Fruit fly (Drosophila melanogaster) whole organism, adult: ENCODE data around the gene CG3587.

ENCODE experiments used
- CG11617 ChIP-seq: fragments of 200-800 bp; sonication (Bioruptor generic); optimal IDR thresholded peaks from 2 replicates; lab custom pipeline; 2017; ENCODE audit warnings: mild to moderate bottlenecking, missing biosample characterization, missing genetic modification reagents, missing genetic modification characterization
- CG12768 ChIP-seq: fragments of 200-800 bp; sonication (Bioruptor generic); optimal IDR thresholded peaks from 2 replicates; lab custom pipeline; 2017; ENCODE audit warnings: missing biosample characterization, missing genetic modification characterization, mild to moderate bottlenecking, moderate library complexity, missing genetic modification reagents
- CG14711 ChIP-seq: fragments of 200-800 bp; sonication (Bioruptor generic); optimal IDR thresholded peaks from 2 replicates; lab custom pipeline; 2018; ENCODE audit warnings: missing biosample characterization, mild to moderate bottlenecking, missing genetic modification characterization, moderate library complexity
- CG1620 ChIP-seq: fragments of 200-800 bp; sonication (Bioruptor generic); optimal IDR thresholded peaks from 2 replicates; lab custom pipeline; 2016; ENCODE audit warnings: missing biosample characterization, missing genetic modification characterization
- CG33017 ChIP-seq: fragments of 200-800 bp; sonication (Bioruptor generic); optimal IDR thresholded peaks from 2 replicates; lab custom pipeline; 2018; ENCODE audit warnings: missing biosample characterization, mild to moderate bottlenecking, missing genetic modification characterization, moderate library complexity
- CG5204 ChIP-seq: fragments of 200-800 bp; sonication (Bioruptor generic); optimal IDR thresholded peaks from 2 replicates; lab custom pipeline; 2016; ENCODE audit warnings: missing biosample characterization, missing genetic modification characterization
- CG7045 ChIP-seq: fragments of 200-800 bp; sonication (Bioruptor generic); optimal IDR thresholded peaks from 2 replicates; lab custom pipeline; 2017; ENCODE audit warnings: missing biosample characterization, mild to moderate bottlenecking, missing genetic modification characterization
- CG7101 ChIP-seq: fragments of 200-800 bp; sonication (Bioruptor generic); optimal IDR thresholded peaks from 2 replicates; lab custom pipeline; 2018; ENCODE audit warnings: missing biosample characterization, mild to moderate bottlenecking, missing genetic modification characterization, moderate library complexity
- Clk ChIP-seq: fragments of 200-800 bp; sonication (Bioruptor generic); optimal IDR thresholded peaks from 2 replicates; lab custom pipeline; 2017; ENCODE audit warnings: missing biosample characterization, missing genetic modification characterization
- Crg-1 ChIP-seq: fragments of 200-800 bp; sonication (Bioruptor generic); optimal IDR thresholded peaks from 2 replicates; lab custom pipeline; 2016; ENCODE audit warnings: missing biosample characterization, missing genetic modification characterization
- Hr96 ChIP-seq: fragments of 200-800 bp; sonication (Bioruptor generic); optimal IDR thresholded peaks from 2 replicates; lab custom pipeline; 2016; ENCODE audit warnings: missing biosample characterization, missing genetic modification characterization
- Mnt ChIP-seq: fragments of 200-800 bp; sonication (Bioruptor generic); optimal IDR thresholded peaks from 2 replicates; lab custom pipeline; 2016; ENCODE audit warnings: missing biosample characterization, mild to moderate bottlenecking, missing genetic modification characterization
- bab1 ChIP-seq: fragments of 200-800 bp; sonication (Bioruptor generic); optimal IDR thresholded peaks from 3 replicates; lab custom pipeline; 2019; ENCODE audit warnings: missing biosample characterization, mild to moderate bottlenecking, missing genetic modification characterization, moderate library complexity
- cic ChIP-seq: fragments of 200-800 bp; sonication (Bioruptor generic); optimal IDR thresholded peaks from 2 replicates; lab custom pipeline; 2017; ENCODE audit warnings: missing biosample characterization, mild to moderate bottlenecking, missing genetic modification characterization, moderate library complexity
- cnc ChIP-seq, 2 experiments: fragments of >200 bp; optimal IDR thresholded peaks; 2 replicates each; lab custom pipeline; 2017
- kay ChIP-seq: fragments of 200-800 bp; sonication (Bioruptor generic); peaks from one replicate; lab custom pipeline; 2016; ENCODE audit warnings: missing biosample characterization, missing genetic modification characterization, borderline replicate concordance
- ovo ChIP-seq: fragments of 200-800 bp; sonication (Bioruptor generic); optimal IDR thresholded peaks from 2 replicates; lab custom pipeline; 2016; ENCODE audit warnings: missing biosample characterization, missing genetic modification characterization
- pad ChIP-seq: fragments of 200-800 bp; sonication (Bioruptor generic); optimal IDR thresholded peaks from 3 replicates; lab custom pipeline; 2017; ENCODE audit warnings: missing biosample characterization, missing genetic modification characterization, mild to moderate bottlenecking, moderate library complexity, missing genetic modification reagents
- tj ChIP-seq: fragments of 200-800 bp; sonication (Bioruptor generic); optimal IDR thresholded peaks from 3 replicates; lab custom pipeline; 2017; ENCODE audit warnings: missing biosample characterization, mild to moderate bottlenecking, missing genetic modification characterization, moderate library complexity
- toe ChIP-seq: fragments of 200-800 bp; sonication (Bioruptor generic); optimal IDR thresholded peaks from 2 replicates; lab custom pipeline; 2016; ENCODE audit warnings: missing biosample characterization, missing genetic modification characterization

The CG3587 gene

DNA sequence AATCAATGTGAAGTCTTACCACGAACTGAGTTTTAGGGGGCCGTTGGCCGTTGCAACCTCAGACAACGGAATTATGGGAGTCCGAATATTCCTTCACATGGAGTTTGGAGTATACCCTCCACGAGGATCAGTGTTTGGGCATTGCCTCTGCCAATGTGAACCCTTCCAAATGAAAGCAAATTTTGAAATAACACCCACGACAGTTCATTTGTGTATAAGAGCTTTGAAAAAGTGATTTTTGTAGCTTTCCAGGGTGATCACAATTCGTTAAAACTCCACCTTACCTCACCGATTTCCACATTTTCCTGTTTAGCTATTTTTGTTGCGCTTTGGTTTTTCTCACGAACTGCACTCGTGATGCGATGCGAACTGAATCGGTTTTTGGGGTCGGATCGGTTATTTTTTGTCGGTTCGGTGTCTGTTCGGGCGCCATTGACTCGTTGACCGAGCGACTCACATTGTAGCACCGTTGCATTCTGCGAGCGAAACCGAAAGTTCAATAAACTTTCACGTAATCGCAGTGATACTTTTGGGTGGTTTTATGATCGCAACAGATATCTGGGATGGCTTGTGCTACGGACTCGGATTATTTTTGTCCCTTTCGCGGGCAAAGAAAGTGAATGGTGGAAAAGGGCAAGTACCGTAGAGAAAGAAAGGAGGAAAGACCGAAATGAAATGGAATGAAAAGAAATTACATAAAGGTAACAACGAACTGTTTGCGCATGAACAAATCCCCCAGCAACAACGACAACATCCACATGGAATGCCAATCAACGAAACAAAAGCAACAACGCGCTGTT, 29.9 kb downstream of the CG3587 start:
- TF ChIP-seq Hr96 (no peak), CG5204 (GFP tag; lab: Kevin White, UChicago) (no peak), CG7045 (GFP tag; lab: Kevin White, UChicago) (no peak)

DNA sequence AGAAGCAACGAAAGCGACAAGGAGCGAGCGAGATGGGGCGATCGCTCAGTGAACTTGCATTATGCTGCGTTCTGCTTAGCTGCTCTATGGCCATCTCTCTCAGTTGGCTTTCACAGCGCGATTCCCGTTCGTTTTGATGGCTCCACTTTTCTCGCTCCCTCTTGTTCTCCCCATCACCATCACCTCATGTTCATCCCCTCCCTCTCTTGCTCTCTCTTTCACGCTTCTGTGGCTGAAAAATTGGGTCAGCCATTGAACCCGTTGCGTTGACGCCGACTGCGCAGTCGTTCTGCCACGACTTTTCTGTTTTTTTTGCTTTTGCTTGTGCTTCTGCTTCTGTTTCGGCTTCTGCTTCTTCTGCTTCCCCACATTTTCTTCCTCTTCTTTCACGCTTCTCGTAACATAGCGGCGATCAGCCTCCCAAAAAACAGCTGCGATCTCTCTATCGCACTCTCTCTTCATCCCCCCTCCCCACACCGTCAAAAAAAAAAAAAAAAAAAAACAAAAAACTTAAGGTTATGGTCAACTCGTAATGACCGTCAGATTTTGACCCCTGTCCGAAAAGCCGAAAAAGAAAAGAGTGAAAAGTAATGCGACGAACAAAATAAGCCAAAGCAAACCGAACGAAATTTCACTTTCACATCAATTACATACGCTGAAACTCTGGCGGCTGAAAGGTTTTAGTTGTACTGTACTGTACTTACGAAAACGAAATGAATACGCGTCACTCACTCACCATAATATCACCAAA, 30.6 kb downstream of the CG3587 start:
- TF ChIP-seq tj = peak; percentile 50
- no peak for TF ChIP-seq CG14711 (tag; lab: Kevin White, UChicago)
- no peak for TF ChIP-seq pad (GFP tag; lab: Kevin White, UChicago)
- no peak for TF ChIP-seq CG33017

DNA sequence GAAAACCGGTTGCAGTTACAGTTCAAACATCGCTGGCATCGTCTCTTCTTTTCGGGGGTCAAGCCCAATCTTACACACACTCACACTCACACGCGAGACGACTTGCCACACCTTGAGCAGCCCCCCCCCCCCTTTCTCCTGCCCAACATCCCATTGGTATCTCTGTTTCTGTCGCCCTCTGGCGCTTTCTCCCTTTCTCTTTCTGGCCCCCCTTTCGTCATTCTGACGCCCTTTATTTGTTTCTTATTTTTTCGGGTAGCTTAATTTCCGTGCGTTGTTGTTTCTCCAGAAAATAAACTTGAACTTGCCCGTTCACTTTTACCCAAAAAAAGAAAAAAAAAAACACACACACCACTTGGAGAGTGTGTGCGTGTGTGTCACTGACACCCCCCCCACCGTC, 32.0 kb downstream of the CG3587 start:
- TF ChIP-seq toe = no peak
- no peak for TF ChIP-seq CG7045 (GFP tag; lab: Kevin White, UChicago)
- TF ChIP-seq CG1620 = no peak
- no peak for TF ChIP-seq CG5204 (GFP tag; lab: Kevin White, UChicago)
- no peak for TF ChIP-seq tj
- no peak for TF ChIP-seq cic (GFP tag; lab: Kevin White, UChicago)
- TF ChIP-seq Mnt (GFP tag; lab: Kevin White, UChicago) = no peak
- TF ChIP-seq CG11617 (GFP tag; lab: Kevin White, UChicago) = no peak
- TF ChIP-seq CG33017 = no peak
- TF ChIP-seq kay (GFP tag; lab: Kevin White, UChicago) = no peak
- TF ChIP-seq cnc (optimal IDR thresholded peaks at IDR 0.05; lab: Kevin White, UChicago) = no peak
- no peak for TF ChIP-seq pad (GFP tag; lab: Kevin White, UChicago)
- no peak for TF ChIP-seq ovo (GFP tag; lab: Kevin White, UChicago)
- TF ChIP-seq Hr96 = no peak
- no peak for TF ChIP-seq CG14711 (tag; lab: Kevin White, UChicago)
- TF ChIP-seq CG12768 = no peak
- TF ChIP-seq Clk (GFP tag; lab: Kevin White, UChicago) = no peak

DNA sequence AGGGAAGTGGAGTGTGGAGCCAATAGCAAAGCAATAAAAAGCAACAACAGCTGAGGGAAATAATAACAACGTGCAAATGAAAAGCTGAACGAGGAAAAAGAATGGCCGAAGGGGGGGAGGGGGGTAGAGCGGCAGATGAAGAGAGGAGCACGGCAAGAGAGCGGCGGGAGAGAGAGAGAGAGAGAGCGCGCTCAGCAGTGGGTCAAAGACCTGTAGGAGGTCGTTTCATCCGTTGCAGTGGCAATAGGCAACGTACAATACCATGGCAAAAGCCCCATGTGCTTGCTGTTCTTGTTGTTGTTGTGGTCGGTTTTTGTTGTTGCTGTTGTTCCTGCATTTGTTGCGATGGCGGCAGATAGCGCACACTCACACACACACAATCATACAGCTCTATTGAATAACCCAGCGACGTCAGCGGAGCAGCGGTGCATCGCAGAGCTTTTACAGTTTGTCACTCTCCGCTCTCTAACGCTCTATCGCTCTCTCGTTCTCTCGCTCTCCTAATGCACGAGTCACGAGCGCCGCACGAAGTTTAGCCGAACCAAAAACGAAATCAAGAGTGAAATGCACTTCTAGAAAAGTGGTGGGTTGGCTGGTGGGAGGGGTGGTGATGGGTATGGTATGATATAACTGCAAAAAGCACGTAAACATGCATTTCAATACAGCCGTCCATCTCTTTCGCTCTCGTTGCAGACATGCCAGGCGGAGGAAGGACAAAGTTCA, 35.9 kb downstream of the CG3587 start:
- TF ChIP-seq kay (GFP tag; lab: Kevin White, UChicago) (no peak), cnc (optimal IDR thresholded peaks at IDR 0.05; lab: Kevin White, UChicago) (no peak), Hr96 (peak; percentile 48), bab1 (GFP tag; lab: Kevin White, UChicago) (peak; percentile 9), CG14711 (tag; lab: Kevin White, UChicago) (peak; percentile 36), CG12768 (peak; percentile 27), CG11617 (GFP tag; lab: Kevin White, UChicago) (no peak), Mnt (GFP tag; lab: Kevin White, UChicago) (peak; percentile 95), CG7101 (tag; lab: Kevin White, UChicago) (peak; percentile 47), tj (peak; percentile 39), cic (GFP tag; lab: Kevin White, UChicago) (peak; percentile 49), pad (GFP tag; lab: Kevin White, UChicago) (peak; percentile 9)

DNA sequence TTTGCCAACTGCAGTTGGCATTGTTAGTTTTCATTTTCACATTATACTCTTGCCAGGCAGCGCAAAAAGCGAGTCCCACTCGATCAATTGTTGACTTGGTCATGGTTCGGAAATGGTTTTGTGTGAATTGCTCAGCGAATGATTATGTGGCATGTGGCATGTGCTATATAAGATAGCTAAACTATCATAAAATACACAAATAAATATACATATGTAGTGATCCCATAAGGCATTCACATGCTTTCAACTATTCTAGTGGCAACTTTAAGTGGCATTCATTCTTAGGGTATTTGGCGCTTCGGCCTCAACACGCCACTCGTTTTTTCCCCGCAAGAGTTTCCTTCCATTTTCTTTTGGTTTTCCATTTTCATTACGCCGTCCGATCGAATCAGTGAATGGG, 38.9 kb downstream of the CG3587 start:
- TF ChIP-seq CG12768 = no peak
- TF ChIP-seq ovo (GFP tag; lab: Kevin White, UChicago) = no peak
- TF ChIP-seq toe = no peak
- TF ChIP-seq pad (GFP tag; lab: Kevin White, UChicago) = no peak
- TF ChIP-seq Hr96 = no peak
- TF ChIP-seq cic (GFP tag; lab: Kevin White, UChicago) = no peak
- no peak for TF ChIP-seq kay (GFP tag; lab: Kevin White, UChicago)
- no peak for TF ChIP-seq CG11617 (GFP tag; lab: Kevin White, UChicago)
- no peak for TF ChIP-seq tj
- TF ChIP-seq bab1 (GFP tag; lab: Kevin White, UChicago) = no peak
- no peak for TF ChIP-seq CG5204 (GFP tag; lab: Kevin White, UChicago)
- TF ChIP-seq CG33017 = no peak
- no peak for TF ChIP-seq CG1620
- no peak for TF ChIP-seq Clk (GFP tag; lab: Kevin White, UChicago)
- TF ChIP-seq cnc (optimal IDR thresholded peaks at IDR 0.05; lab: Kevin White, UChicago) = no peak
- no peak for TF ChIP-seq CG7101 (tag; lab: Kevin White, UChicago)
- TF ChIP-seq Mnt (GFP tag; lab: Kevin White, UChicago) = no peak
- TF ChIP-seq CG7045 (GFP tag; lab: Kevin White, UChicago) = no peak
- TF ChIP-seq Crg-1 (GFP tag; lab: Kevin White, UChicago) = no peak
- TF ChIP-seq CG14711 (tag; lab: Kevin White, UChicago) = no peak

DNA sequence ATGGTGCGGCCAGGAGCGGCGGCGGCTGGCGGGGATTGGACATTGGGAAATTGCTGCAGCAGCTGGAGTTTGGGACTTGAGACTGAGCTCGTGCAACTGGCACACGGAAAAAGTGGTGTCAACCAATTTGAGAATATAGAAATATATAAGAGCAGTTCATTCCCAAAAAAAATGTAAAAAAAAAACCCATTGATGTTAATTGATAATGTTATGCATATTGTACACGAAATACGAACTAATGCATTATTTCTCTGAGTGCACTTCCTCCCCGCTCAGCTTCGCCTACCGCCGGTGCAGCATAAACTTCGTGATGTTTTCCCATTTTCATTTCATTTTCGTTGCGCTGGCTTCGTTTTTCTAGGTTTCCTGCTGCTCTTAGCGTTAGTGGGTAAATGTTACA, 39.6 kb downstream of the CG3587 start:
- TF ChIP-seq ovo (GFP tag; lab: Kevin White, UChicago) (no peak), tj (no peak), CG14711 (tag; lab: Kevin White, UChicago) (no peak), pad (GFP tag; lab: Kevin White, UChicago) (no peak), Clk (GFP tag; lab: Kevin White, UChicago) (no peak), Mnt (GFP tag; lab: Kevin White, UChicago) (no peak), bab1 (GFP tag; lab: Kevin White, UChicago) (no peak), Hr96 (no peak), CG7045 (GFP tag; lab: Kevin White, UChicago) (no peak)
